Worm (Caenorhabditis elegans): ENCODE measurements around the gene klf-2.

ce11 chrV:20722447-20722846 lies 37.0 kb downstream of the klf-2 start:
- no peak for TF ChIP-seq sup-37 (GFP tag; optimal IDR thresholded peaks at IDR 0.05)
- TF ChIP-seq unc-130 (tag; optimal IDR thresholded peaks at IDR 0.05), result no peak
- no peak for TF ChIP-seq mdl-1 (tag; optimal IDR thresholded peaks at IDR 0.05)
- no peak for TF ChIP-seq ztf-11 (tag; optimal IDR thresholded peaks at IDR 0.05)
- TF ChIP-seq nhr-12 (tag; optimal IDR thresholded peaks at IDR 0.05), result no peak
